Fruit fly (Drosophila melanogaster) S2 (cell line): Measurements from ENCODE around the gene Fic.

Source experiments
- CG8478 ChIP-seq: fragments of >200 bp; optimal IDR thresholded peaks from 2 replicates; lab custom pipeline; 2018
- CTCF ChIP-seq, 2 experiments: fragments of >200 bp; optimal IDR thresholded peaks; 2 replicates each; lab custom pipeline; 2018

Gene Fic

dm6 chr2L:6455032-6455954 is 31.2 kb downstream of the Fic start, which contains the start of gene retm:
TSS of gene retm (minus strand) at chr2L:6455929.
- peak; percentile 36 to 67 for TF ChIP-seq CTCF (optimal IDR thresholded peaks at IDR 0.05; lab: Kevin White, UChicago)
- TF ChIP-seq CG8478 (lab: Kevin White, UChicago) = no peak

- no peak for TF ChIP-seq CG8478 (lab: Kevin White, UChicago)
- TF ChIP-seq CTCF (optimal IDR thresholded peaks at IDR 0.05; lab: Kevin White, UChicago) = peak; percentile 87 to 91
These were observed 31.9 kb downstream of the Fic start, which contains the start of gene frj for dm6 chr2L:6455955-6456599. TSS of gene frj (plus strand) at chr2L:6456052.

dm6 chr2L:6457583-6457982 is 33.4 kb downstream of the Fic start:
- TF ChIP-seq CTCF (optimal IDR thresholded peaks at IDR 0.05; lab: Kevin White, UChicago) (no peak), CG8478 (lab: Kevin White, UChicago) (no peak)

dm6 chr2L:6461497-6461896 is 37.4 kb downstream of the Fic start:
- TF ChIP-seq CG8478 (lab: Kevin White, UChicago) (no peak), CTCF (optimal IDR thresholded peaks at IDR 0.05; lab: Kevin White, UChicago) (no peak)

dm6 chr2L:6462259-6462658 is 38.1 kb downstream of the Fic start:
- no peak for TF ChIP-seq CTCF (optimal IDR thresholded peaks at IDR 0.05; lab: Kevin White, UChicago)
- no peak for TF ChIP-seq CG8478 (lab: Kevin White, UChicago)

dm6 chr2L:6463392-6463791 is 39.3 kb downstream of the Fic start:
- no peak for TF ChIP-seq CG8478 (lab: Kevin White, UChicago)
- TF ChIP-seq CTCF (optimal IDR thresholded peaks at IDR 0.05; lab: Kevin White, UChicago) = no peak

dm6 chr2L:6464270-6464669 is 40.1 kb downstream of the Fic start:
- TF ChIP-seq CTCF (optimal IDR thresholded peaks at IDR 0.05; lab: Kevin White, UChicago) (no peak), CG8478 (lab: Kevin White, UChicago) (no peak)

dm6 chr2L:6464780-6465179 is 40.6 kb downstream of the Fic start:
- TF ChIP-seq CG8478 (lab: Kevin White, UChicago) = no peak
- no peak for TF ChIP-seq CTCF (optimal IDR thresholded peaks at IDR 0.05; lab: Kevin White, UChicago)

dm6 chr2L:6465497-6465896 is 41.4 kb downstream of the Fic start, which contains the start of gene Rchy1:
TSS of gene Rchy1 (minus strand) at chr2L:6465669.
- TF ChIP-seq CG8478 (lab: Kevin White, UChicago) (no peak), CTCF (optimal IDR thresholded peaks at IDR 0.05; lab: Kevin White, UChicago) (no peak)

dm6 chr2L:6467509-6467908 is 43.4 kb downstream of the Fic start, which contains the start of gene HemK1:
TSS of gene HemK1 (minus strand) at chr2L:6467698.
- TF ChIP-seq CG8478 (lab: Kevin White, UChicago) (no peak), CTCF (optimal IDR thresholded peaks at IDR 0.05; lab: Kevin White, UChicago) (peak in 1 of 2 experiments; percentile 24)

dm6 chr2L:6470100-6470644 is 46.0 kb downstream of the Fic start:
- no peak for TF ChIP-seq CG8478 (lab: Kevin White, UChicago)

dm6 chr2L:6471978-6472776 is 48.0 kb downstream of the Fic start:
- TF ChIP-seq CG8478 (lab: Kevin White, UChicago) = no peak
- TF ChIP-seq CTCF (optimal IDR thresholded peaks at IDR 0.05; lab: Kevin White, UChicago) = no peak

- TF ChIP-seq CG8478 (lab: Kevin White, UChicago) (no peak), CTCF (optimal IDR thresholded peaks at IDR 0.05; lab: Kevin White, UChicago) (no peak)
These were observed 49.2 kb downstream of the Fic start, which contains the start of gene mmy for dm6 chr2L:6473076-6474037. TSS of gene mmy (minus strand) at chr2L:6473904.
